Fruit fly (Drosophila melanogaster) whole organism, prepupa: Measurements from ENCODE around the gene Ns4.

Experiments used
- CG8119 ChIP-seq: fragments of 200-800 bp; sonication (Bioruptor generic); IDR thresholded peaks from 3 replicates; pipeline ENCODE4 v1.3.6; 2022; ENCODE audit warnings: missing biosample characterization, missing genetic modification characterization
- esn ChIP-seq: fragments of 200-800 bp; sonication (Bioruptor generic); optimal IDR thresholded peaks from 2 replicates; lab custom pipeline; 2016; ENCODE audit warnings: missing biosample characterization, mild to moderate bottlenecking, missing genetic modification characterization, moderate library complexity

- TF ChIP-seq CG8119, result no peak
- TF ChIP-seq esn (GFP tag; lab: Kevin White, UChicago), result no peak
These were observed 40.2 kb downstream of the Ns4 start for dm6 chr2L:20792521-20792920.
